Fruit fly (Drosophila melanogaster) whole organism, embryonic: ENCODE data around the gene Rrp45.

Source experiments
- Antp ChIP-seq: fragments of 200-800 bp; sonication (Bioruptor generic); optimal IDR thresholded peaks from 3 replicates; lab custom pipeline; 2016; ENCODE audit warnings: missing biosample characterization, missing genetic modification characterization
- B-H2 ChIP-seq: fragments of 200-800 bp; sonication (Bioruptor generic); optimal IDR thresholded peaks from 2 replicates; lab custom pipeline; 2018; ENCODE audit warnings: missing biosample characterization, mild to moderate bottlenecking, missing genetic modification characterization
- Blimp-1 ChIP-seq: fragments of 200-800 bp; sonication (Bioruptor generic); optimal IDR thresholded peaks from 3 replicates; lab custom pipeline; 2018; ENCODE audit warnings: missing biosample characterization, missing genetic modification characterization, mild to moderate bottlenecking, moderate library complexity, missing genetic modification reagents
- CG10543 ChIP-seq: fragments of 200-800 bp; sonication (Bioruptor generic); optimal IDR thresholded peaks from 3 replicates; lab custom pipeline; 2017; ENCODE audit warnings: missing biosample characterization, mild to moderate bottlenecking, missing genetic modification characterization, moderate library complexity
- CG10979 ChIP-seq: fragments of 200-800 bp; sonication (Bioruptor generic); optimal IDR thresholded peaks from 2 replicates; lab custom pipeline; 2018; ENCODE audit warnings: missing biosample characterization, mild to moderate bottlenecking, missing genetic modification characterization, moderate library complexity
- CG11398 ChIP-seq: fragments of 200-800 bp; sonication (Bioruptor generic); optimal IDR thresholded peaks from 2 replicates; lab custom pipeline; 2016; ENCODE audit warnings: missing biosample characterization, missing genetic modification characterization
- CG13287 ChIP-seq: fragments of 200-800 bp; sonication (Bioruptor generic); IDR thresholded peaks from 2 replicates; pipeline ENCODE4 v1.3.6; 2022; ENCODE audit warnings: missing biosample characterization, missing genetic modification characterization; ENCODE audit not compliant: partially characterized antibody
- CG13894 ChIP-seq: fragments of 200-800 bp; sonication (Bioruptor generic); optimal IDR thresholded peaks from 3 replicates; lab custom pipeline; 2018; ENCODE audit warnings: missing biosample characterization, mild to moderate bottlenecking, missing genetic modification characterization, moderate library complexity
- CG14441 ChIP-seq: fragments of 200-800 bp; sonication (Bioruptor generic); IDR thresholded peaks from 2 replicates; pipeline ENCODE4 v1.3.6; 2022; ENCODE audit warnings: missing biosample characterization, missing genetic modification characterization
- CG14710 ChIP-seq: fragments of 200-800 bp; sonication (Bioruptor generic); optimal IDR thresholded peaks from 3 replicates; lab custom pipeline; 2019; ENCODE audit warnings: missing biosample characterization, mild to moderate bottlenecking, missing genetic modification characterization, moderate library complexity
- CG1603 ChIP-seq: fragments of 200-800 bp; sonication (Bioruptor generic); optimal IDR thresholded peaks from 2 replicates; lab custom pipeline; 2019; ENCODE audit warnings: missing biosample characterization, mild to moderate bottlenecking, missing genetic modification characterization, moderate library complexity
- CG30403 ChIP-seq: fragments of 200-800 bp; sonication (Bioruptor generic); optimal IDR thresholded peaks from 3 replicates; lab custom pipeline; 2016; ENCODE audit warnings: missing biosample characterization, missing genetic modification characterization
- CG33213 ChIP-seq: fragments of 200-800 bp; sonication (Bioruptor generic); optimal IDR thresholded peaks from 3 replicates; lab custom pipeline; 2016; ENCODE audit warnings: missing biosample characterization, missing genetic modification characterization
- CG4820 ChIP-seq: fragments of 200-800 bp; sonication (Bioruptor generic); optimal IDR thresholded peaks from 3 replicates; lab custom pipeline; 2016; ENCODE audit warnings: missing biosample characterization, missing genetic modification characterization
- D ChIP-seq, 2 experiments: fragments of 200-800 bp in 1 of 2; fragments of >200 bp in 1 of 2; sonication (Bioruptor generic) in 1 of 2; optimal IDR thresholded peaks; 2 replicates in 1 of 2; 3 replicates in 1 of 2; lab custom pipeline; 2017; ENCODE audit warnings: mild to moderate bottlenecking in 1 of 2, missing biosample characterization in 1 of 2, missing genetic modification characterization in 1 of 2, missing genetic modification reagents in 1 of 2
- D19A ChIP-seq: fragments of 200-800 bp; optimal IDR thresholded peaks from 3 replicates; lab custom pipeline; 2019; ENCODE audit warnings: missing biosample characterization, mild to moderate bottlenecking, missing genetic modification characterization, moderate library complexity
- Dbx ChIP-seq: fragments of 200-800 bp; sonication (Bioruptor generic); IDR thresholded peaks from 3 replicates; pipeline ENCODE4 v1.3.6; 2022; ENCODE audit warnings: missing biosample characterization, missing genetic modification characterization
- Deaf1 ChIP-seq: fragments of 200-800 bp; optimal IDR thresholded peaks from 3 replicates; lab custom pipeline; 2019; ENCODE audit warnings: missing biosample characterization, mild to moderate bottlenecking, missing genetic modification characterization, moderate library complexity
- Ets97D ChIP-seq: fragments of 200-800 bp; sonication (Bioruptor generic); optimal IDR thresholded peaks from 3 replicates; lab custom pipeline; 2016; ENCODE audit warnings: missing biosample characterization, missing genetic modification characterization
- H15 ChIP-seq: fragments of 200-800 bp; sonication (Bioruptor generic); IDR thresholded peaks from 3 replicates; pipeline ENCODE4 v1.3.6; 2022; ENCODE audit warnings: missing biosample characterization, missing genetic modification characterization
- HmgD ChIP-seq: fragments of 200-800 bp; sonication (Bioruptor generic); optimal IDR thresholded peaks from 3 replicates; lab custom pipeline; 2016; ENCODE audit warnings: missing biosample characterization, missing genetic modification characterization
- Jarid2 ChIP-seq: fragments of 200-800 bp; sonication (Bioruptor generic); optimal IDR thresholded peaks from 3 replicates; lab custom pipeline; 2017; ENCODE audit warnings: mild to moderate bottlenecking, missing biosample characterization, missing genetic modification reagents, missing genetic modification characterization
- Med ChIP-seq: fragments of 200-800 bp; sonication (Bioruptor generic); peaks from one replicate; lab custom pipeline; 2016; ENCODE audit warnings: missing biosample characterization, missing genetic modification characterization, mild to moderate bottlenecking, inconsistent platforms, moderate library complexity
- NC2α ChIP-seq: fragments of 200-800 bp; sonication (Bioruptor generic); optimal IDR thresholded peaks from 2 replicates; lab custom pipeline; 2016; ENCODE audit warnings: missing biosample characterization, missing genetic modification characterization
- Opbp ChIP-seq: fragments of 200-800 bp; sonication (Bioruptor generic); IDR thresholded peaks from 3 replicates; pipeline ENCODE4 v1.3.6; 2022; ENCODE audit warnings: missing biosample characterization, missing genetic modification characterization; ENCODE audit not compliant: partially characterized antibody
- Xbp1 ChIP-seq: fragments of 200-800 bp; sonication (Bioruptor generic); optimal IDR thresholded peaks from 3 replicates; lab custom pipeline; 2016; ENCODE audit warnings: missing biosample characterization, mild to moderate bottlenecking, missing genetic modification characterization
- caup ChIP-seq: fragments of 200-800 bp; sonication (Bioruptor generic); optimal IDR thresholded peaks from 3 replicates; lab custom pipeline; 2017; ENCODE audit warnings: missing biosample characterization, mild to moderate bottlenecking, missing genetic modification characterization, moderate library complexity; ENCODE audit not compliant: severe bottlenecking
- ci ChIP-seq: fragments of 200-800 bp; sonication (Bioruptor generic); IDR thresholded peaks from 3 replicates; pipeline ENCODE4 v1.3.6; 2022; ENCODE audit warnings: missing biosample characterization, missing genetic modification characterization
- crc ChIP-seq: fragments of 200-800 bp; sonication (Bioruptor generic); optimal IDR thresholded peaks from 2 replicates; lab custom pipeline; 2016; ENCODE audit warnings: missing biosample characterization, missing genetic modification characterization
- disco-r ChIP-seq: fragments of 200-800 bp; sonication (Bioruptor generic); optimal IDR thresholded peaks from 2 replicates; lab custom pipeline; 2016; ENCODE audit warnings: missing biosample characterization, missing genetic modification characterization
- dmrt11E ChIP-seq: fragments of 200-800 bp; sonication (Bioruptor generic); optimal IDR thresholded peaks from 3 replicates; lab custom pipeline; 2018; ENCODE audit warnings: missing biosample characterization, mild to moderate bottlenecking, missing genetic modification characterization, moderate library complexity
- dysf ChIP-seq: fragments of 200-800 bp; sonication (Bioruptor generic); IDR thresholded peaks from 3 replicates; pipeline ENCODE4 v1.3.6; 2022; ENCODE audit warnings: missing biosample characterization, missing genetic modification characterization
- ewg ChIP-seq: fragments of 200-800 bp; sonication (Bioruptor generic); optimal IDR thresholded peaks from 3 replicates; lab custom pipeline; 2017; ENCODE audit warnings: mild to moderate bottlenecking, missing biosample characterization, missing genetic modification reagents, missing genetic modification characterization
- jing ChIP-seq: fragments of 200-800 bp; sonication (Bioruptor generic); optimal IDR thresholded peaks from 2 replicates; lab custom pipeline; 2018; ENCODE audit warnings: missing biosample characterization, mild to moderate bottlenecking, missing genetic modification characterization
- lov ChIP-seq, 2 experiments: fragments of 200-800 bp in 1 of 2; fragments of >200 bp in 1 of 2; sonication (Bioruptor generic) in 1 of 2; IDR thresholded peaks in 1 of 2; optimal IDR thresholded peaks in 1 of 2; 2 replicates in 1 of 2; 3 replicates in 1 of 2; pipeline versions ENCODE4 v1.3.6 to Lab custom; 2017 to 2022; ENCODE audit warnings: missing biosample characterization in 1 of 2, missing genetic modification characterization in 1 of 2
- pan ChIP-seq, 4 experiments: fragments of >200 bp in 3 of 4; fragments of 200-800 bp in 1 of 4; sonication (Bioruptor generic) in 1 of 4; optimal IDR thresholded peaks in 3 of 4; IDR thresholded peaks in 1 of 4; 2 replicates each; pipeline versions ENCODE4 v1.3.6 to Lab custom; 2017 to 2022; ENCODE audit warnings: missing biosample characterization in 2 of 4, missing genetic modification characterization in 2 of 4, mixed read lengths in 1 of 4
- pum ChIP-seq: fragments of 200-800 bp; sonication (Bioruptor generic); optimal IDR thresholded peaks from 2 replicates; lab custom pipeline; 2016; ENCODE audit warnings: missing biosample characterization, missing genetic modification characterization
- row ChIP-seq: fragments of 200-800 bp; sonication (Bioruptor generic); IDR thresholded peaks from 3 replicates; pipeline ENCODE4 v1.3.6; 2022; ENCODE audit warnings: missing biosample characterization, missing genetic modification characterization
- schlank ChIP-seq: fragments of 200-800 bp; sonication (Bioruptor generic); optimal IDR thresholded peaks from 2 replicates; lab custom pipeline; 2018; ENCODE audit warnings: missing biosample characterization, mild to moderate bottlenecking, missing genetic modification characterization
- shn ChIP-seq: fragments of 200-800 bp; sonication (Bioruptor generic); optimal IDR thresholded peaks from 3 replicates; lab custom pipeline; 2016; ENCODE audit warnings: missing biosample characterization, missing genetic modification characterization
- so ChIP-seq: fragments of 200-800 bp; sonication (Bioruptor generic); IDR thresholded peaks from 3 replicates; pipeline ENCODE4 v1.3.6; 2022; ENCODE audit warnings: missing biosample characterization, missing genetic modification characterization
- sob ChIP-seq: fragments of 200-800 bp; sonication (Bioruptor generic); IDR thresholded peaks from 2 replicates; pipeline ENCODE4 v1.3.6; 2022; ENCODE audit warnings: missing biosample characterization, missing genetic modification characterization
- stc ChIP-seq: fragments of 200-800 bp; sonication (Bioruptor generic); IDR thresholded peaks from 2 replicates; pipeline ENCODE4 v1.3.6; 2022; ENCODE audit warnings: missing biosample characterization, missing genetic modification characterization
- tap ChIP-seq: fragments of 200-800 bp; optimal IDR thresholded peaks from 3 replicates; lab custom pipeline; 2019; ENCODE audit warnings: missing biosample characterization, mild to moderate bottlenecking, missing genetic modification characterization, moderate library complexity
- wdn ChIP-seq: fragments of 200-800 bp; sonication (Bioruptor generic); IDR thresholded peaks from 2 replicates; pipeline ENCODE4 v1.3.6; 2022; ENCODE audit warnings: missing biosample characterization, missing genetic modification characterization
- zf30C ChIP-seq: fragments of 200-800 bp; sonication (Bioruptor generic); optimal IDR thresholded peaks from 3 replicates; lab custom pipeline; 2018; ENCODE audit warnings: missing biosample characterization, mild to moderate bottlenecking, missing genetic modification characterization

Gene Rrp45

dm6 chrX:16782175-16782916 lies 8.7 kb downstream of the Rrp45 start (continued):
- TF ChIP-seq Jarid2 (GFP tag; lab: Kevin White, UChicago) (peak; percentile 19), CG13894 (tag; lab: Kevin White, UChicago) (peak; percentile 74), caup (GFP tag; lab: Kevin White, UChicago) (peak; percentile 38), CG33213 (no peak), Med (GFP tag; lab: Kevin White, UChicago) (peak; percentile 87), CG14441 (GFP tag; lab: Robert Waterston, UW) (peak; percentile 67), ci (GFP tag; lab: Robert Waterston, UW) (0 out of 3 replicates have a peak, but pooled peaks have one; percentile 65), disco-r (GFP tag; lab: Kevin White, UChicago) (no peak), CG10979 (tag; lab: Kevin White, UChicago) (peak; percentile 34), Ets97D (GFP tag; lab: Kevin White, UChicago) (no peak), stc (GFP tag; lab: Robert Waterston, UW) (peak; percentile 60; the same call in 1 of the 2 replicates), dmrt11E (tag; lab: Kevin White, UChicago) (peak; percentile 14), HmgD (GFP tag; lab: Kevin White, UChicago) (no peak), pan (optimal IDR thresholded peaks at IDR 0.05; lab: Kevin White, UChicago) (no peak), pan (GFP tag; optimal IDR thresholded peaks at IDR 0.05 in 1 of 2, IDR thresholded peaks at IDR 0.05 in 1 of 2) (peak in 1 of 2 experiments; percentile 72), zf30C (GFP tag; lab: Kevin White, UChicago) (peak; percentile 43), CG13287 (0 out of 2 replicates have a peak, but pooled peaks have one; percentile 20), row (GFP tag; lab: Robert Waterston, UW) (peak; percentile 52), crc (GFP tag; lab: Kevin White, UChicago) (peak; percentile 24), tap (tag; lab: Kevin White, UChicago) (peak; percentile 4), NC2α (GFP tag; lab: Kevin White, UChicago) (no peak), CG10543 (GFP tag; lab: Kevin White, UChicago) (peak; percentile 67), dysf (GFP tag; lab: Robert Waterston, UW) (peak; percentile 75), Dbx (GFP tag; lab: Robert Waterston, UW) (peak; percentile 51; the same call in 1 of the 3 replicates), CG11398 (GFP tag; lab: Kevin White, UChicago) (peak; percentile 36), lov (optimal IDR thresholded peaks at IDR 0.05; lab: Kevin White, UChicago) (no peak), lov (GFP tag; IDR thresholded peaks at IDR 0.05; lab: Robert Waterston, UW) (0 out of 3 replicates have a peak, but pooled peaks have one; percentile 42), CG4820 (GFP tag; lab: Kevin White, UChicago) (peak; percentile 37), CG14710 (tag; lab: Kevin White, UChicago) (peak; percentile 23), shn (GFP tag; lab: Kevin White, UChicago) (peak; percentile 30), Blimp-1 (GFP tag; lab: Kevin White, UChicago) (peak; percentile 28), D (optimal IDR thresholded peaks at IDR 0.05; lab: Kevin White, UChicago) (no peak), D (GFP tag; optimal IDR thresholded peaks at IDR 0.05; lab: Kevin White, UChicago) (peak; percentile 35), Antp (GFP tag; lab: Kevin White, UChicago) (peak; percentile 53), D19A (tag; lab: Kevin White, UChicago) (peak; percentile 9), sob (peak; percentile 45), CG30403 (GFP tag; lab: Kevin White, UChicago) (peak; percentile 62), pum (GFP tag; lab: Kevin White, UChicago) (peak; percentile 23), ewg (GFP tag; lab: Kevin White, UChicago) (peak; percentile 29), Xbp1 (GFP tag; lab: Kevin White, UChicago) (peak; percentile 63), wdn (0 out of 2 replicates have a peak, but pooled peaks have one; percentile 35), B-H2 (GFP tag; lab: Kevin White, UChicago) (no peak), Opbp (GFP tag; lab: Robert Waterston, UW) (no peak), jing (GFP tag; lab: Kevin White, UChicago) (no peak), CG1603 (tag; lab: Kevin White, UChicago) (peak; percentile 17), Deaf1 (tag; lab: Kevin White, UChicago) (peak; percentile 57), schlank (peak; percentile 2), so (GFP tag; lab: Robert Waterston, UW) (peak; percentile 55; the same call in 1 of the 3 replicates), H15 (0 out of 3 replicates have a peak, but pooled peaks have one; percentile 49)
